Fruit fly (Drosophila melanogaster) whole organism, wandering third instar larva: Measurements from ENCODE around the gene obst-H.

Experiments
- Hnf4 ChIP-seq: fragments of 200-800 bp; sonication (Bioruptor generic); optimal IDR thresholded peaks from 2 replicates; lab custom pipeline; 2016; ENCODE audit warnings: missing biosample characterization, mild to moderate bottlenecking, missing genetic modification characterization
- woc ChIP-seq: sonication (Bioruptor generic); optimal IDR thresholded peaks from 2 replicates; lab custom pipeline; 2016; ENCODE audit warnings: missing biosample characterization, mild to moderate bottlenecking, missing genetic modification characterization

dm6 chr3L:15493886-15494598, 35.0 kb downstream of the obst-H start:
- TF ChIP-seq woc (GFP tag; lab: Kevin White, UChicago) (no peak), Hnf4 (GFP tag; lab: Kevin White, UChicago) (no peak)
